Worm (Caenorhabditis elegans) whole organism, late embryonic: ENCODE data around the gene twk-48.

Experiments used
- C08G9.2 ChIP-seq: sonication (generic microtip); optimal IDR thresholded peaks from 2 replicates; lab custom pipeline; 2016; ENCODE audit warnings: mild to moderate bottlenecking, missing genetic modification characterization, moderate library complexity, missing compliant biosample characterization
- C38D4.7 ChIP-seq: fragments of 200-800 bp; sonication (Bioruptor generic); optimal IDR thresholded peaks from 2 replicates; lab custom pipeline; 2018; ENCODE audit warnings: mild to moderate bottlenecking, missing genetic modification characterization, moderate library complexity, missing compliant biosample characterization
- K02D7.2 ChIP-seq: sonication (generic microtip); optimal IDR thresholded peaks from 2 replicates; lab custom pipeline; 2017; ENCODE audit warnings: mild to moderate bottlenecking, missing genetic modification characterization, missing compliant biosample characterization
- T23F11.4 ChIP-seq: fragments of 200-800 bp; sonication (Bioruptor generic); optimal IDR thresholded peaks from 2 replicates; lab custom pipeline; 2018; ENCODE audit warnings: mild to moderate bottlenecking, missing genetic modification characterization, missing compliant biosample characterization
- Y22D7AL.16 ChIP-seq: sonication (generic microtip); optimal IDR thresholded peaks from 2 replicates; lab custom pipeline; 2016; ENCODE audit warnings: missing genetic modification characterization, missing compliant biosample characterization
- ahr-1 ChIP-seq: sonication (generic microtip); optimal IDR thresholded peaks from 2 replicates; lab custom pipeline; 2016; ENCODE audit warnings: missing genetic modification characterization, missing compliant biosample characterization
- ceh-18 ChIP-seq: sonication (generic microtip); optimal IDR thresholded peaks from 2 replicates; lab custom pipeline; 2016; ENCODE audit warnings: missing genetic modification characterization, missing compliant biosample characterization
- ceh-22 ChIP-seq: sonication (generic microtip); optimal IDR thresholded peaks from 2 replicates; lab custom pipeline; 2017; ENCODE audit warnings: missing biosample characterization, missing genetic modification characterization
- ceh-30 ChIP-seq: fragments of 150-350 bp; optimal IDR thresholded peaks from 2 replicates; lab custom pipeline; 2014; ENCODE audit warnings: missing biosample characterization, missing genetic modification characterization
- ceh-34 ChIP-seq: sonication (generic microtip); optimal IDR thresholded peaks from 2 replicates; lab custom pipeline; 2016; ENCODE audit warnings: mild to moderate bottlenecking, missing genetic modification characterization, missing compliant biosample characterization
- ceh-48 ChIP-seq: sonication (generic microtip); optimal IDR thresholded peaks from 2 replicates; lab custom pipeline; 2016; ENCODE audit warnings: missing genetic modification characterization, inconsistent platforms, missing compliant biosample characterization
- ceh-6 ChIP-seq: fragments of 200-800 bp; sonication (Bioruptor generic); optimal IDR thresholded peaks from 2 replicates; lab custom pipeline; 2018; ENCODE audit warnings: mild to moderate bottlenecking, missing genetic modification characterization, missing compliant biosample characterization
- ceh-9 ChIP-seq: sonication (generic microtip); optimal IDR thresholded peaks from 2 replicates; lab custom pipeline; 2016; ENCODE audit warnings: mild to moderate bottlenecking, missing genetic modification characterization, inconsistent platforms, missing compliant biosample characterization
- dmd-4 ChIP-seq: sonication (generic microtip); optimal IDR thresholded peaks from 2 replicates; lab custom pipeline; 2016; ENCODE audit warnings: borderline replicate concordance, missing genetic modification characterization, missing compliant biosample characterization
- elt-2 ChIP-seq: sonication (generic microtip); optimal IDR thresholded peaks from 2 replicates; lab custom pipeline; 2016; ENCODE audit warnings: missing genetic modification reagents, missing genetic modification characterization, missing compliant biosample characterization
- eyg-1 ChIP-seq: sonication (generic microtip); optimal IDR thresholded peaks from 2 replicates; lab custom pipeline; 2016; ENCODE audit warnings: missing genotype, missing genetic modification characterization, missing compliant biosample characterization
- fax-1 ChIP-seq: sonication (generic microtip); optimal IDR thresholded peaks from 2 replicates; lab custom pipeline; 2016; ENCODE audit warnings: missing genotype, missing genetic modification characterization, missing compliant biosample characterization
- fkh-10 ChIP-seq: fragments of 150-350 bp; optimal IDR thresholded peaks from 2 replicates; lab custom pipeline; 2014; ENCODE audit warnings: missing biosample characterization, missing genetic modification reagents, missing genetic modification characterization
- fkh-6 ChIP-seq: sonication (generic microtip); optimal IDR thresholded peaks from 2 replicates; lab custom pipeline; 2016; ENCODE audit warnings: missing genetic modification characterization, missing compliant biosample characterization
- hlh-13 ChIP-seq: fragments of 200-800 bp; sonication (Bioruptor generic); optimal IDR thresholded peaks from 2 replicates; lab custom pipeline; 2018; ENCODE audit warnings: mild to moderate bottlenecking, missing genetic modification characterization, missing compliant biosample characterization
- hlh-15 ChIP-seq: sonication (generic microtip); optimal IDR thresholded peaks from 2 replicates; lab custom pipeline; 2016; ENCODE audit warnings: missing genetic modification characterization, missing compliant biosample characterization
- lim-6 ChIP-seq: sonication (generic microtip); optimal IDR thresholded peaks from 2 replicates; lab custom pipeline; 2016; ENCODE audit warnings: missing genetic modification characterization, missing compliant biosample characterization
- mec-3 ChIP-seq: sonication (generic microtip); optimal IDR thresholded peaks from 2 replicates; lab custom pipeline; 2016; ENCODE audit warnings: borderline replicate concordance, missing genetic modification characterization, missing compliant biosample characterization
- nfya-1 ChIP-seq: sonication (generic microtip); optimal IDR thresholded peaks from 2 replicates; lab custom pipeline; 2017; ENCODE audit warnings: missing genetic modification characterization, mild to moderate bottlenecking, missing compliant biosample characterization, antibody characterized with exemption, moderate library complexity
- pha-4 ChIP-seq: fragments of 150-350 bp; optimal IDR thresholded peaks from 2 replicates; lab custom pipeline; 2018; ENCODE audit warnings: missing biosample characterization, missing genetic modification reagents, missing genetic modification characterization
- pqm-1 ChIP-seq: sonication (generic microtip); optimal IDR thresholded peaks from 2 replicates; lab custom pipeline; 2016; ENCODE audit warnings: missing genetic modification characterization, missing compliant biosample characterization
- pros-1 ChIP-seq: fragments of 150-350 bp; optimal IDR thresholded peaks from 2 replicates; lab custom pipeline; 2014; ENCODE audit warnings: missing biosample characterization, missing genetic modification reagents, missing genetic modification characterization
- ref-2 ChIP-seq: sonication (generic microtip); optimal IDR thresholded peaks from 2 replicates; lab custom pipeline; 2016; ENCODE audit warnings: missing genetic modification characterization, missing compliant biosample characterization
- rnt-1 ChIP-seq: sonication (generic microtip); optimal IDR thresholded peaks from 2 replicates; lab custom pipeline; 2016; ENCODE audit warnings: missing genetic modification characterization, missing compliant biosample characterization
- sox-4 ChIP-seq: sonication (generic microtip); optimal IDR thresholded peaks from 2 replicates; lab custom pipeline; 2017; ENCODE audit warnings: mild to moderate bottlenecking, missing genetic modification characterization, inconsistent platforms, missing compliant biosample characterization
- tbx-2 ChIP-seq: sonication (generic microtip); optimal IDR thresholded peaks from 2 replicates; lab custom pipeline; 2016; ENCODE audit warnings: missing genetic modification characterization, missing compliant biosample characterization
- ttx-3 ChIP-seq: sonication (generic microtip); optimal IDR thresholded peaks from 2 replicates; lab custom pipeline; 2016; ENCODE audit warnings: missing genetic modification reagents, missing genetic modification characterization, missing compliant biosample characterization
- ztf-16 ChIP-seq: sonication (generic microtip); optimal IDR thresholded peaks from 2 replicates; lab custom pipeline; 2017; ENCODE audit warnings: missing genetic modification characterization, missing compliant biosample characterization

Gene twk-48

DNA sequence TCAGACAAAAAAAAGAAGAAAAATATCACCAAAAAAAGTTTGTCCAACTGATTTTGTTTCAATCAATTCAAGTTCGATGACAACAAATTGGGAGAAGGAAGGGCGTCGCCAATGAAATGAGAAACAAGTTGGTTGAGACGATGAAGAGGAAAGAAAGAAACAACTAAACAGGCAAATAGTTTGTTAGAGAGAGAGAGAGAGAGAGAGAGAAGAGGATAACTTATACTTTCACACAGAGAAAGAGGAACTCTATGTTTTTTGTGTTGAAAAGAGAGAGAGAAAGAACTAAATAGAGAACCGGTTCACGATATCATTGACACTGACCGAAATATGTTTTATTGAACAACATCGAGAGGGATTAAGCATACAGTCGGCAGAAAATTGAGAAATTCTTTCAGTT lies 47.0 kb downstream of the twk-48 start:
- no peak for TF ChIP-seq fkh-6 (tag; lab: Kevin White, UChicago)
- TF ChIP-seq dmd-4, result no peak
- no peak for TF ChIP-seq ceh-30 (tag; lab: Kevin White, UChicago)
- no peak for TF ChIP-seq hlh-13 (GFP tag; lab: Kevin White, UChicago)
- TF ChIP-seq pha-4 (tag; lab: Kevin White, UChicago), result no peak
- TF ChIP-seq ceh-9 (tag; lab: Kevin White, UChicago), result no peak
- TF ChIP-seq fax-1 (tag; lab: Kevin White, UChicago), result no peak
- TF ChIP-seq T23F11.4 (GFP tag; lab: Kevin White, UChicago), result no peak
- TF ChIP-seq sox-4, result no peak
- TF ChIP-seq elt-2 (tag; lab: Kevin White, UChicago), result no peak
- TF ChIP-seq C38D4.7 (GFP tag; lab: Kevin White, UChicago), result no peak
- no peak for TF ChIP-seq ahr-1 (tag; lab: Kevin White, UChicago)

DNA sequence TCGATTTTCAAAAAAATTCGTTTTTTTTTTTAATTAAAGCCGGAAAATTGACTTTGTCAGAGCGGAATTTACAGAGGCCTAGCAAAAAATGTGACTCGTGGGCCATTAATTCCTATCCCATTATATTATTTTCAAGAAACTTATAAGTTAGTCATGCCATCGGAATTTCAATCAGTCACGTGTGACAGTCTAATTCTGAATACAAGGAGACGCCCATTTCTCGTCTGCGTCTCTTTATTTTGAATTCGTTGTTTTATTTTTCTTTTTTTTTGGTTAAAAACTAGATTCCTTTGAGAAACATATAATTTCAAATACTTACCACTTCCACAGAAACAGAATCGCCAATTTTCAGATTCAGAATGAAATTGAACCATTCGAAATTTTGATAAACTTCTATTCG lies 48.2 kb downstream of the twk-48 start:
- TF ChIP-seq ceh-34 (tag; lab: Kevin White, UChicago) (no peak), pqm-1 (tag; lab: Kevin White, UChicago) (no peak), pros-1 (tag; lab: Kevin White, UChicago) (no peak), eyg-1 (tag; lab: Kevin White, UChicago) (no peak)

DNA sequence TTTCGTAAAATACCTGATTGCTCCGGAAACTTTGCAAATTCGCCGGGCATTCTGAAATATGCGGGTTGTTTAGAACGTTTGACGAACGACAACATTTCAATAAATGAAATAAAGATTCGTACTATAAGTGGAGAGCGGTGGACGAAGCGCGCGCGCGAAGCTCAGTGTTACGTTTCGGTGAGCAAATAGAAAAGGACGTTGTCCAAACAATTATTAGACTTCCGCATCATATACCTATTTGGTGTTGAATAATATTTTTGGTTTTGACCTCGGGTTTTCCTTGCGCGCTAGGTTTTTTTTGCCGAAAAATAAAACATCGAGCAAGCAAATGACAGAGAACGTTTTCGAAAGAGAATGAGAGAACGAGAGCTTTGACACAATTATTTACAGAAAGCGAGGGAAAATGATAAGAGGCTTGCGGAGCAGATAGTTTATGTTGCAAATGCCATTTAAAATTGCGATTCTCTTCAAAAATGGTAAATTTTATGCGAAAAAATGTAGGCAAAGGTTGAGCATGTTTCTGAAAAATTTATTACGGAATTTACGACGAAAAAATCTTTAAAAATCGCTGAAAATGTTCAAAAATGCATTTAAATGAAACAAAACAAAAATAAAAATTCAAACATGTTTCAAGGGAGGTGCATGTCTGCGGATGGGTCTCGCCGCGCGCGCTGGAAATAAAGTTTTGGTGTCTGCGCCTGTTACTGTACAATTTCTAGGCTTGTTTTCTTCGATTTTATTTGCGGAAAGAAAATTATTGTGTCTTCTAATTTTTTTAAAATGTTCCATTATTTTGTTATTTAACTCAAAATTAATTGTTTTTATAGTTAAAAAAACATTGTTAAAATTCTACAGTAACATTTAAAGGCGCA lies 50.3 kb downstream of the twk-48 start, which contains the start of the genes cyld-1 and F40F12.9:
cyld-1 (minus strand) TSS at position 51 of the 872 bp plus-strand sequence.
F40F12.9 (plus strand) TSS at position 721 of the 872 bp plus-strand sequence.
- TF ChIP-seq T23F11.4 (GFP tag; lab: Kevin White, UChicago), result no peak
- no peak for TF ChIP-seq C08G9.2 (tag; lab: Kevin White, UChicago)
- no peak for TF ChIP-seq hlh-15 (tag; lab: Kevin White, UChicago)
- no peak for TF ChIP-seq ref-2 (tag; lab: Kevin White, UChicago)
- TF ChIP-seq Y22D7AL.16 (tag; lab: Kevin White, UChicago), result no peak
- TF ChIP-seq ceh-48 (tag; lab: Kevin White, UChicago), result no peak
- no peak for TF ChIP-seq hlh-13 (GFP tag; lab: Kevin White, UChicago)

DNA sequence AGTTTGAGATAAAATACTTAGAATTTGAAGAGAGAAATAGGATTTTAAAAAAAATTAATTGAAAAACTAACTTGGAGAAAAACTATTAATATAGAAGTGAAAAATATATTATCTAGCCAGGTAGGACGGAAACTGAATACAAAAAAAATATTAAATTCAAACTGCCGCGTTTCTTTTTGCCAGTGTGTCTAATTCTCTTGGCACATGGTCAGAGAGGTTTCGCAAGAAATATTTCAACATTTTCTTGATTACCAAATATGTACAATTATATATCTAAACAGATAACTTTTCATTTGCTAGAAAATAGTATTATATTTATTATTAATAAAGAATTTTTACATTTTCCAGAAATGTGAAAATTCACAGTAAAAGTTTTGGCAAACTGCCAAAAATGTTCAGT lies 52.0 kb downstream of the twk-48 start:
- no peak for TF ChIP-seq ceh-6
- no peak for TF ChIP-seq K02D7.2 (tag; lab: Kevin White, UChicago)
- TF ChIP-seq sox-4, result no peak
- no peak for TF ChIP-seq tbx-2
- TF ChIP-seq ceh-18 (tag; lab: Kevin White, UChicago), result no peak
- TF ChIP-seq fkh-6 (tag; lab: Kevin White, UChicago), result no peak
- TF ChIP-seq lim-6 (tag; lab: Kevin White, UChicago), result no peak
- no peak for TF ChIP-seq fkh-10 (GFP tag; lab: Kevin White, UChicago)
- no peak for TF ChIP-seq eyg-1 (tag; lab: Kevin White, UChicago)
- no peak for TF ChIP-seq rnt-1 (tag; lab: Kevin White, UChicago)
- no peak for TF ChIP-seq mec-3 (tag; lab: Kevin White, UChicago)
- TF ChIP-seq ceh-22 (tag; lab: Kevin White, UChicago), result no peak
- TF ChIP-seq nfya-1, result no peak
- TF ChIP-seq dmd-4, result no peak
- no peak for TF ChIP-seq ttx-3 (tag; lab: Kevin White, UChicago)
- no peak for TF ChIP-seq ztf-16 (tag; lab: Kevin White, UChicago)
- TF ChIP-seq pha-4 (tag; lab: Kevin White, UChicago), result no peak
